Worm (Caenorhabditis elegans) whole organism, late embryonic: ENCODE results near the gene nlp-7.

Source experiments
- ets-4 ChIP-seq: sonication (generic microtip); optimal IDR thresholded peaks from 2 replicates; lab custom pipeline; 2016; ENCODE audit warnings: missing genetic modification characterization, missing compliant biosample characterization
- lin-11 ChIP-seq: fragments of 200-800 bp; sonication (Bioruptor generic); optimal IDR thresholded peaks from 2 replicates; lab custom pipeline; 2018; ENCODE audit warnings: mild to moderate bottlenecking, missing genetic modification characterization, missing compliant biosample characterization
- nhr-11 ChIP-seq: fragments of 150-350 bp; optimal IDR thresholded peaks from 2 replicates; lab custom pipeline; 2014; ENCODE audit warnings: missing biosample characterization, missing genetic modification characterization
- unc-86 ChIP-seq: sonication (generic microtip); optimal IDR thresholded peaks from 2 replicates; lab custom pipeline; 2016; ENCODE audit warnings: missing genetic modification characterization, missing compliant biosample characterization

DNA sequence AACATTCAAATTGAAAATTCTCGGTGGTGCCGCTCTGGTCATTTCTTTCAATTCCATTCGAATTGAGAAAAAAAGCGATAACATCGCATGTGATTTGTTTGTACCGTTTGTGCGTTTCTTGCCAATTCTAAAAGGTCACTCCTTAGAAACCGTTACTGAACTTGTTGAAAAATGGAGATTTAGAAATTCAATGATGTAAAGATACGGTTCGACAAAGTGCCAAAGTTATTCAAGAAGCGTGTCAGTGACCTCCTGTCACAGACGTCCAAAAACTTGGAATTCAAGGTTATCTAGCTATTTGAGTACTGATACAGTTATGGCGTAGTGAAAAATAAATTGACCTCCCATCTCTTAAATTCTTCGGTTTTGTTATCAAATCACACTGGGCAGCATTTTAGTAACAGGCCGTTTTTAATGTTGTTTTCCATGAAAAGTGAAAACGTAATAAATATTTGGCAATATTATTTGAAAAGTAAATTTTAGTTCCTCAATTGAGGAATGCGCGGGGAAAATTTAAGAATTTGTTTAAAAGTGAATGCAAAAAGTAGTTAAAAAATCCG is 8.1 kb upstream of the nlp-7 start:
- no peak for TF ChIP-seq nhr-11
- no peak for TF ChIP-seq lin-11 (tag; lab: Kevin White, UChicago)
- TF ChIP-seq unc-86 (tag; lab: Kevin White, UChicago), result no peak
- no peak for TF ChIP-seq ets-4 (tag; lab: Kevin White, UChicago)
